Worm (Caenorhabditis elegans) whole organism, young adult: ENCODE results near the gene col-166.

Source experiments
- D2030.7 ChIP-seq: fragments of 200-800 bp; sonication (Bioruptor generic); IDR thresholded peaks from 2 replicates; pipeline ENCODE4 v1.3.6; 2022; ENCODE audit warnings: missing genetic modification reagents, missing genetic modification characterization, missing compliant biosample characterization
- T07F8.4 ChIP-seq: sonication (generic microtip); optimal IDR thresholded peaks from 2 replicates; lab custom pipeline; 2016; ENCODE audit warnings: mild to moderate bottlenecking, missing genetic modification characterization, moderate library complexity, missing compliant biosample characterization
- athp-1 ChIP-seq: sonication (generic microtip); optimal IDR thresholded peaks from 2 replicates; lab custom pipeline; 2017; ENCODE audit warnings: mild to moderate bottlenecking, missing genetic modification characterization, missing compliant biosample characterization
- attf-3 ChIP-seq: fragments of 200-800 bp; sonication (Bioruptor generic); conservative IDR thresholded peaks from 2 replicates; pipeline ENCODE4 v1.3.6; 2022; ENCODE audit warnings: missing genetic modification reagents, missing genetic modification characterization, missing compliant biosample characterization
- ceh-91 ChIP-seq: fragments of 200-800 bp; sonication (Bioruptor generic); IDR thresholded peaks from 2 replicates; pipeline ENCODE4 v1.3.6; 2022; ENCODE audit warnings: missing genetic modification reagents, missing genetic modification characterization, missing compliant biosample characterization
- egl-44 ChIP-seq: fragments of 200-800 bp; sonication (Bioruptor generic); IDR thresholded peaks from 2 replicates; pipeline ENCODE4 v1.3.6; 2022; ENCODE audit warnings: missing genetic modification reagents, missing genetic modification characterization, missing compliant biosample characterization
- egrh-3 ChIP-seq: fragments of 200-800 bp; sonication (Bioruptor generic); IDR thresholded peaks from 2 replicates; pipeline ENCODE4 v1.3.6; 2022; ENCODE audit warnings: missing genetic modification reagents, missing genetic modification characterization, missing compliant biosample characterization
- ets-4 ChIP-seq: fragments of 200-800 bp; sonication (Bioruptor generic); optimal IDR thresholded peaks from 2 replicates; lab custom pipeline; 2018; ENCODE audit warnings: mild to moderate bottlenecking, missing genetic modification characterization, missing compliant biosample characterization
- lin-26 ChIP-seq: fragments of 200-800 bp; sonication (Bioruptor generic); IDR thresholded peaks from 2 replicates; pipeline ENCODE4 v1.3.6; 2022; ENCODE audit warnings: missing genetic modification reagents, missing genetic modification characterization, missing compliant biosample characterization
- nhr-27 ChIP-seq: fragments of 200-800 bp; sonication (Bioruptor generic); optimal IDR thresholded peaks from 2 replicates; lab custom pipeline; 2018; ENCODE audit warnings: mild to moderate bottlenecking, missing genetic modification characterization, moderate library complexity, missing compliant biosample characterization
- rcor-1 ChIP-seq: fragments of 200-800 bp; sonication (Bioruptor generic); IDR thresholded peaks from 2 replicates; pipeline ENCODE4 v1.3.6; 2022; ENCODE audit warnings: missing genetic modification reagents, missing genetic modification characterization, missing compliant biosample characterization
- somi-1 ChIP-seq: fragments of 200-800 bp; sonication (Bioruptor generic); optimal IDR thresholded peaks from 2 replicates; lab custom pipeline; 2018; ENCODE audit warnings: mild to moderate bottlenecking, missing genetic modification characterization, missing compliant biosample characterization
- tbp1 ChIP-seq: fragments of 200-800 bp; sonication (Bioruptor generic); optimal IDR thresholded peaks from 2 replicates; lab custom pipeline; 2018; ENCODE audit warnings: mild to moderate bottlenecking, missing genetic modification characterization, missing compliant biosample characterization
- zfh-2 ChIP-seq: fragments of 200-800 bp; sonication (Bioruptor generic); conservative IDR thresholded peaks from 2 replicates; pipeline ENCODE4 v1.3.6; 2022; ENCODE audit warnings: missing genetic modification reagents, missing genetic modification characterization, missing compliant biosample characterization
- ztf-25 ChIP-seq: fragments of 200-800 bp; sonication (Bioruptor generic); IDR thresholded peaks from 2 replicates; pipeline ENCODE4 v1.3.6; 2022; ENCODE audit warnings: missing genetic modification reagents, missing genetic modification characterization, missing compliant biosample characterization

The col-166 gene

DNA sequence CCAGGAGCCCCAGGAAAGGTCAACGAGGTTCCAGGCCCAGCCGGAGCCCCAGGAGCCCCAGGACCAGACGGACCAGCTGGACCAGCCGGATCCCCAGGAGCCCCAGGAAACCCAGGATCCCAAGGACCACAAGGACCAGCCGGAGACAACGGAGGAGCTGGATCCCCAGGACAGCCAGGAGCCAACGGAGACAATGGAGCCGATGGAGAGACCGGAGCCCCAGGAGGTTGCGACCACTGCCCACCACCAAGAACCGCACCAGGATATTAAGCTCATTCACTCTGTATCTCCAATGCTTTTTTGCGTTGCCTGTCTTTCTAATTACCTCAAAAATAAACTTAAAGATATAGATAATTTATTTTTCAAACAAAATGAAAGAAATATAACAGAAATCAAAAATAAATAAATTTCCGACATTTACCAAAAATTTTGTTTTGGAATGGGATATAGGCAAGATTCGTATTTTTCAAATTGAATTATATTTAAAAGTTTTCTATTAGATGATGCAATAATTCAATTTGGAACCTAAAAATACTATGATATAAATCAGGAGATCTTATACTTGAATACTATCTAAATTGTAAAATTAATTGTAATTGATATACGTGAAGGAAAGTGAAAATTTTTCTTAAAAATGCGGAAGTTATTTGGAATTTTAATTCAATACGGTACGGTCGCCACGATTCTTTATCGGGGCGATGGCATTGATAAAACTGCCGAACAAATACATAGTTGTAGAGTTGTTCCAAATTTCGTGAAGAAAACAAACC lies 44.5 kb downstream of the col-166 start:
- TF ChIP-seq egrh-3 (GFP tag; lab: Robert Waterston, UW) = peak; percentile 52

DNA sequence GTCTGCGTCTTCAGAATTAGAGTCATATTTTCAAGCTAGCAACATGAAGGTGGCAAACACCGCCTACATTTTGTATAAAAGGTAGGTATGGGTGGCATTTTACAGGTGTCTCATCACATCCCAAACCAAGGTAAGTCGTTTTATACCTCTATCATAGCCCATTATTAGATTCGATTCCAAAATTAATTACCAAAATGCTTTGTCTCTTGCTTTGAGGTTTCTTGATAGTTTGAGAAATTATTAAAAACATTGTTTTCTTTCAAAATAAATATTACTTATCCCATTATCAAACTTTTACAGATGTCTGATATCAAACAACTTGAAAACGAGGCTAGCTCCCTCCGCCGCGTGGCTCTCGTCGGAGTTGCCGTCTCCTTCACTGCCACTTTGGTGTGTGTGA lies 46.3 kb downstream of the col-166 start, which contains the start of gene col-168:
TSS of gene col-168 (plus strand) at position 301 of the 400 bp plus-strand sequence.
- TF ChIP-seq lin-26 (GFP tag; lab: Robert Waterston, UW) = no peak

DNA sequence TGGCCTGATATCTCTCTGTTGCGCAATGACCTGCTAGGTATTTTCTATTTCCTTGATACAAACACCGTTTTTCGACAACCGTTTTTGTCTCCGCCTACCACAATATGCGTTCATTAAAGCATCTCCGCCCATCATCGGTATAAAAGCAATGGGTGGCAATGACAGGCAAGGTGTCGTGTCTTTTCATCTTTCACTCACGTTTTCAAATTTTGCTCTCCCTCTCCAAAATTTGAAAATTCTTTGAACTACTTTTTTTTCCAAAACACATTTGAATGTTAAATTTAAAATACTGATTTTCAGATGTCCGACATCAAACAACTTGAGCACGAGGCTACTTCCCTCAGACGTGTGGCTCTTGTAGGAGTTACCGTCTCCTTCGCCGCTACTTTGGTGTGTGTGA lies 49.0 kb downstream of the col-166 start, which contains the start of gene col-169:
TSS of gene col-169 (plus strand) at position 301 of the 400 bp plus-strand sequence.
- TF ChIP-seq ceh-91 (GFP tag; lab: Robert Waterston, UW) = no peak
- TF ChIP-seq T07F8.4 (tag; lab: Kevin White, UChicago) = no peak
- no peak for TF ChIP-seq lin-26 (GFP tag; lab: Robert Waterston, UW)
- TF ChIP-seq rcor-1 (GFP tag; lab: Robert Waterston, UW) = no peak
- no peak for TF ChIP-seq nhr-27 (tag; lab: Kevin White, UChicago)
- no peak for TF ChIP-seq ztf-25 (GFP tag; lab: Robert Waterston, UW)
- no peak for TF ChIP-seq attf-3 (GFP tag; lab: Robert Waterston, UW)
- TF ChIP-seq athp-1 (tag; lab: Kevin White, UChicago) = no peak
- no peak for TF ChIP-seq somi-1 (GFP tag; lab: Kevin White, UChicago)
- TF ChIP-seq egl-44 = no peak
- TF ChIP-seq tbp1 (GFP tag; lab: Kevin White, UChicago) = no peak
- TF ChIP-seq D2030.7 (GFP tag; lab: Robert Waterston, UW) = no peak
- TF ChIP-seq ets-4 = no peak
- TF ChIP-seq, all 124 proteins: peak for 0

DNA sequence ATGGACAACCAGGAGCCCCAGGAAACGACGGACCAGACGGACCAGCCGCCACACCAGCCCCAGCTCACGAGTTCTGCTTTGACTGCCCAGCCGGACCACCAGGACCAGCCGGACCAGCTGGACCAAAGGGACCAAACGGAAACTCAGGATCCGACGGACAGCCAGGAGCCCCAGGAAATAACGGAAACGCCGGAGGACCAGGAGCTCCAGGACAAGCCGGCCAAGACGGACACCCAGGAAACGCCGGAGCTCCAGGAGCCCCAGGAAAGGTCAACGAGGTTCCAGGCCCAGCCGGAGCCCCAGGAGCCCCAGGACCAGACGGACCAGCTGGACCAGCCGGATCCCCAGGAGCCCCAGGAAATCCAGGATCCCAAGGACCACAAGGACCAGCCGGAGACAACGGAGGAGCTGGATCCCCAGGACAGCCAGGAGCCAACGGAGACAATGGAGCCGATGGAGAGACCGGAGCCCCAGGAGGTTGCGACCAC lies 49.8 kb downstream of the col-166 start:
- TF ChIP-seq zfh-2 (0 out of 2 replicates have a peak, but pooled peaks have one; percentile 19), egrh-3 (GFP tag; lab: Robert Waterston, UW) (peak; percentile 97)
